Worm (Caenorhabditis elegans) whole organism, L1 larva: ENCODE results near the gene mdt-6.

Experiments
- Y116A8C.19 ChIP-seq: sonication (generic microtip); optimal IDR thresholded peaks from 2 replicates; lab custom pipeline; 2016; ENCODE audit warnings: missing compliant biosample characterization, missing genetic modification characterization, borderline replicate concordance
- ces-1 ChIP-seq: fragments of 150-350 bp; optimal IDR thresholded peaks from 2 replicates; lab custom pipeline; 2014; ENCODE audit warnings: missing biosample characterization, missing genetic modification reagents, missing genetic modification characterization
- fkh-8 ChIP-seq: sonication (generic microtip); optimal IDR thresholded peaks from 2 replicates; lab custom pipeline; 2016; ENCODE audit warnings: mild to moderate bottlenecking, missing genetic modification characterization, missing compliant biosample characterization
- fos-1 ChIP-seq: fragments of 150-350 bp; optimal IDR thresholded peaks from 2 replicates; lab custom pipeline; 2014; ENCODE audit warnings: missing biosample characterization, missing genetic modification characterization
- nhr-11 ChIP-seq: fragments of 150-350 bp; optimal IDR thresholded peaks from 2 replicates; lab custom pipeline; 2014; ENCODE audit warnings: missing biosample characterization, missing genetic modification characterization
- nhr-19 ChIP-seq: fragments of 200-800 bp; sonication (Bioruptor generic); conservative IDR thresholded peaks from 2 replicates; pipeline ENCODE4 v1.3.6; 2022; ENCODE audit warnings: missing genetic modification characterization, missing compliant biosample characterization
- nhr-28 ChIP-seq: fragments of 150-350 bp; optimal IDR thresholded peaks from 2 replicates; lab custom pipeline; 2014; ENCODE audit warnings: missing biosample characterization, missing genetic modification characterization
- nhr-71 ChIP-seq: sonication (generic microtip); optimal IDR thresholded peaks from 2 replicates; lab custom pipeline; 2016; ENCODE audit warnings: mild to moderate bottlenecking, missing genetic modification characterization, moderate library complexity, missing compliant biosample characterization
- nhr-77 ChIP-seq: fragments of 150-350 bp; optimal IDR thresholded peaks from 2 replicates; lab custom pipeline; 2014; ENCODE audit warnings: missing biosample characterization, missing genetic modification characterization
- unc-130 ChIP-seq: fragments of 150-350 bp; optimal IDR thresholded peaks from 2 replicates; lab custom pipeline; 2017; ENCODE audit warnings: missing biosample characterization, missing genetic modification characterization, inconsistent platforms
- unc-62 ChIP-seq: fragments of 150-350 bp; optimal IDR thresholded peaks from 2 replicates; lab custom pipeline; 2014; ENCODE audit warnings: missing biosample characterization, missing genetic modification reagents, missing genetic modification characterization
- unc-98 ChIP-seq: fragments of 200-800 bp; sonication (Bioruptor generic); IDR thresholded peaks from 2 replicates; pipeline ENCODE4 v1.3.6; 2022; ENCODE audit warnings: missing genetic modification characterization, missing compliant biosample characterization
- zag-1 ChIP-seq: fragments of 150-350 bp; optimal IDR thresholded peaks from 2 replicates; lab custom pipeline; 2014; ENCODE audit warnings: missing biosample characterization, missing genetic modification characterization

DNA sequence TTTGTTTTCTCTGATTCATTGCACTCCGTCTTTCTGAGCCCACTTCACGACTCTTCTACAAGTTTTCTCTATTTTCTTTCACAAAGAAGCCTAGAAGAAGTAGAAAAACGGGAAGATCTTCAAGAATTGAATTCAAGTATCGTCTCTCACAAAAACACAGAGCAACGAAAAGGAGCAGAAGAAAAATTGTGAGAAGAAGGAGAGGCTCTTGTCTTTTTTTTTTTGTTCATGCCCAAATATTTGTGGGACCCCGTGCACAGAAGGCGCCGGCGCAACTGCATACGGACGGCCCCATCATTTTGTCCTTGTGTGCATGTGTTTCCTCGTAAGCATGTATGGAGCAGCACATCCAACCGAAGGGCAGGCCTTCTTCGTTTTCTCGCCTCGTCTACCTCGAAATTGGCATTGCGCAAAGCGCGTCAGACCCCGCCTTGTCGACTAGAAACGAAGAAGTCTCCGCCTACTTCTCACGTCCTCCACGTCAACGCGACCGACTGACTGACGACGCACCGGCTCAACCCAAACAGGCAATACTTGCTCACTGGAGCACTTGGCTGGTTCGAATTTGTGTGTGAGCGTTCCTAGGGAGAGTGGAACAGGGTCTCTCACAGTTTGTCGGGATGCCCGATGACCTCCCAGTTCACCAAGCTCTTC, 47.2 kb upstream of the mdt-6 start:
- no peak for TF ChIP-seq nhr-28
- no peak for TF ChIP-seq nhr-77
- TF ChIP-seq unc-130 = no peak
- no peak for TF ChIP-seq nhr-71 (tag; lab: Kevin White, UChicago)
- TF ChIP-seq Y116A8C.19 (tag; lab: Kevin White, UChicago) = no peak
- TF ChIP-seq fkh-8 (tag; lab: Kevin White, UChicago) = no peak
- TF ChIP-seq zag-1 = no peak
- no peak for TF ChIP-seq fos-1 (tag; lab: Kevin White, UChicago)
- TF ChIP-seq ces-1 (GFP tag; lab: Kevin White, UChicago) = no peak
- TF ChIP-seq nhr-19 (GFP tag; lab: Robert Waterston, UW) = no peak
- TF ChIP-seq nhr-11 = no peak
- no peak for TF ChIP-seq unc-98 (GFP tag; lab: Robert Waterston, UW)
- TF ChIP-seq unc-62 = no peak
